Worm (Caenorhabditis elegans): Measurements from ENCODE around the gene cpna-5.

The cpna-5 gene

ce11 chrII:7709301-7709754 lies 9.1 kb downstream of the cpna-5 start, which contains the start of gene sre-1:
sre-1 (plus strand) TSS chrII:7709704.
- TF ChIP-seq lim-7 (GFP tag; IDR thresholded peaks at IDR 0.05): no peak
- TF ChIP-seq mep-1 (tag; optimal IDR thresholded peaks at IDR 0.05): no peak
- no peak for TF ChIP-seq nhr-11 (tag; optimal IDR thresholded peaks at IDR 0.05)
- TF ChIP-seq unc-62 (GFP tag; optimal IDR thresholded peaks at IDR 0.05 in 1 of 2): no peak
- TF ChIP-seq unc-62 (tag; optimal IDR thresholded peaks at IDR 0.05): no peak
- no peak for TF ChIP-seq aly-2 (tag; optimal IDR thresholded peaks at IDR 0.05)
- no peak for TF ChIP-seq gei-8 (GFP tag; optimal IDR thresholded peaks at IDR 0.05)
- no peak for TF ChIP-seq ama-1 (optimal IDR thresholded peaks at IDR 0.05)
- TF ChIP-seq lin-38 (GFP tag; IDR thresholded peaks at IDR 0.05): no peak
- no peak for TF ChIP-seq rbr-2 (tag; optimal IDR thresholded peaks at IDR 0.05)
- TF ChIP-seq zfp-3 (GFP tag; conservative IDR thresholded peaks at IDR 0.05): no peak
- TF ChIP-seq nhr-10 (tag; optimal IDR thresholded peaks at IDR 0.05): no peak
- no peak for TF ChIP-seq daf-16 (GFP tag; optimal IDR thresholded peaks at IDR 0.05)
- no peak for TF ChIP-seq daf-16 (tag; optimal IDR thresholded peaks at IDR 0.05)
- TF ChIP-seq lin-29 (GFP tag; IDR thresholded peaks at IDR 0.05): no peak
- TF ChIP-seq set-16 (GFP tag; IDR thresholded peaks at IDR 0.05): no peak
- no peak for TF ChIP-seq F10B5.3 (tag; optimal IDR thresholded peaks at IDR 0.05)
- no peak for TF ChIP-seq dmd-9 (GFP tag; IDR thresholded peaks at IDR 0.05)
- no peak for TF ChIP-seq attf-4 (tag; optimal IDR thresholded peaks at IDR 0.05)
- no peak for TF ChIP-seq snpc-4 (tag; optimal IDR thresholded peaks at IDR 0.05)
- no peak for TF ChIP-seq fos-1 (tag; optimal IDR thresholded peaks at IDR 0.05)

ce11 chrII:7708540-7708939 lies 9.9 kb downstream of the cpna-5 start, which contains the start of gene B0495.9:
B0495.9 (minus strand) TSS chrII:7708710.
- no peak for TF ChIP-seq set-16 (GFP tag; IDR thresholded peaks at IDR 0.05)
- no peak for TF ChIP-seq attf-4 (tag; optimal IDR thresholded peaks at IDR 0.05)
- no peak for TF ChIP-seq zfp-3 (GFP tag; conservative IDR thresholded peaks at IDR 0.05)
- peak; percentile 62; the same call in 1 of the 2 replicates for TF ChIP-seq vab-7 (GFP tag; IDR thresholded peaks at IDR 0.05)
- no peak for TF ChIP-seq ceh-28 (tag; optimal IDR thresholded peaks at IDR 0.05)
- TF ChIP-seq lin-1 (GFP tag; IDR thresholded peaks at IDR 0.05): no peak
- no peak for TF ChIP-seq lin-13 (GFP tag; optimal IDR thresholded peaks at IDR 0.05)
- TF ChIP-seq egl-27 (tag; optimal IDR thresholded peaks at IDR 0.05): no peak
- 0 out of 2 replicates have a peak, but pooled peaks have one; percentile 7 for TF ChIP-seq nhr-41 (GFP tag; IDR thresholded peaks at IDR 0.05)
- TF ChIP-seq mdl-1 (tag; optimal IDR thresholded peaks at IDR 0.05): no peak
- TF ChIP-seq lsy-2 (tag; optimal IDR thresholded peaks at IDR 0.05): peak in 1 of 2 experiments; percentile 52
- no peak for TF ChIP-seq ceh-62 (tag; optimal IDR thresholded peaks at IDR 0.05)
- no peak for TF ChIP-seq nhr-111 (GFP tag; optimal IDR thresholded peaks at IDR 0.05)
- TF ChIP-seq ceh-44 (GFP tag; IDR thresholded peaks at IDR 0.05): no peak
- TF ChIP-seq snpc-1.2 (GFP tag; IDR thresholded peaks at IDR 0.05): no peak
- TF ChIP-seq Y105C5A.15 (GFP tag; IDR thresholded peaks at IDR 0.05): no peak
- TF ChIP-seq lin-38 (GFP tag; IDR thresholded peaks at IDR 0.05): peak; percentile 68
- no peak for TF ChIP-seq F26F4.8 (GFP tag; conservative IDR thresholded peaks at IDR 0.05)
- 0 out of 2 replicates have a peak, but pooled peaks have one; percentile 19 for TF ChIP-seq tra-1 (GFP tag; IDR thresholded peaks at IDR 0.05)
- no peak for TF ChIP-seq dve-1 (tag; optimal IDR thresholded peaks at IDR 0.05; ENCODE audit: insufficient read depth)
- TF ChIP-seq sdz-12 (GFP tag; optimal IDR thresholded peaks at IDR 0.05): no peak
- TF ChIP-seq ces-1 (GFP tag; optimal IDR thresholded peaks at IDR 0.05): no peak
- TF ChIP-seq skn-1 (tag; optimal IDR thresholded peaks at IDR 0.05): no peak
- TF ChIP-seq dmd-9 (GFP tag; IDR thresholded peaks at IDR 0.05): 0 out of 2 replicates have a peak, but pooled peaks have one; percentile 17
- peak; percentile 21 for TF ChIP-seq nhr-6 (tag; optimal IDR thresholded peaks at IDR 0.05)
- no peak for TF ChIP-seq daf-19 (GFP tag; conservative IDR thresholded peaks at IDR 0.05)
- TF ChIP-seq gei-8 (GFP tag; optimal IDR thresholded peaks at IDR 0.05): no peak
- TF ChIP-seq saeg-2 (GFP tag; IDR thresholded peaks at IDR 0.05): no peak
- peak; percentile 61; the same call in 1 of the 2 replicates for TF ChIP-seq hmg-1.1 (GFP tag; IDR thresholded peaks at IDR 0.05)
- TF ChIP-seq madf-5 (GFP tag; IDR thresholded peaks at IDR 0.05): no peak
- TF ChIP-seq ceh-32 (tag; optimal IDR thresholded peaks at IDR 0.05; ENCODE audit: poor library complexity): no peak
- TF ChIP-seq mxl-3 (GFP tag; optimal IDR thresholded peaks at IDR 0.05): peak; percentile 41
- no peak for TF ChIP-seq unc-39 (tag; optimal IDR thresholded peaks at IDR 0.05)
- TF ChIP-seq unc-130 (GFP tag; optimal IDR thresholded peaks at IDR 0.05): peak; percentile 65
- peak; percentile 33; the same call in 1 of the 2 replicates for TF ChIP-seq dmd-6 (GFP tag; IDR thresholded peaks at IDR 0.05)
- peak; percentile 37 for TF ChIP-seq rbr-2 (tag; optimal IDR thresholded peaks at IDR 0.05)
- no peak for TF ChIP-seq mdt-29 (GFP tag; IDR thresholded peaks at IDR 0.05)
